Worm (Caenorhabditis elegans): ENCODE measurements around the gene srw-11.

ce11 chrV:15244456-15244855 lies 4.3 kb upstream of the srw-11 start, which contains the start of gene kin-30:
- TF ChIP-seq C08G9.2 (tag; optimal IDR thresholded peaks at IDR 0.05) (no peak), sox-4 (tag; optimal IDR thresholded peaks at IDR 0.05) (no peak), ceh-18 (tag; optimal IDR thresholded peaks at IDR 0.05) (no peak), hlh-15 (tag; optimal IDR thresholded peaks at IDR 0.05) (no peak), T23F11.4 (GFP tag; optimal IDR thresholded peaks at IDR 0.05) (no peak), ama-1 (optimal IDR thresholded peaks at IDR 0.05) (no peak), odd-2 (tag; optimal IDR thresholded peaks at IDR 0.05) (no peak), pqm-1 (tag; optimal IDR thresholded peaks at IDR 0.05) (no peak), ceh-48 (tag; optimal IDR thresholded peaks at IDR 0.05) (no peak), dmd-4 (tag; optimal IDR thresholded peaks at IDR 0.05; ENCODE audit: borderline replicate concordance) (no peak), rnt-1 (tag; optimal IDR thresholded peaks at IDR 0.05) (no peak), mec-3 (tag; optimal IDR thresholded peaks at IDR 0.05; ENCODE audit: borderline replicate concordance) (no peak), pha-2 (tag; optimal IDR thresholded peaks at IDR 0.05) (no peak)
